Worm (Caenorhabditis elegans) whole organism, early embryonic: ENCODE results near the gene F10A3.4.

Experiments
- ama-1 ChIP-seq: fragments of 150-350 bp; optimal IDR thresholded peaks from 2 replicates; lab custom pipeline; 2014
- sea-1 ChIP-seq: fragments of 200-800 bp; sonication (Bioruptor generic); conservative IDR thresholded peaks from 2 replicates; pipeline ENCODE4 v1.3.6; 2022; ENCODE audit warnings: missing genetic modification characterization, missing compliant biosample characterization
- tbx-11 ChIP-seq: fragments of 200-800 bp; sonication (Bioruptor generic); IDR thresholded peaks from 2 replicates; pipeline ENCODE4 v1.3.6; 2022; ENCODE audit warnings: missing genetic modification characterization, missing compliant biosample characterization
- tbx-37 ChIP-seq: fragments of 200-800 bp; sonication (Bioruptor generic); conservative IDR thresholded peaks from 2 replicates; pipeline ENCODE4 v1.3.6; 2022; ENCODE audit warnings: missing genetic modification reagents, missing genetic modification characterization, missing compliant biosample characterization

DNA sequence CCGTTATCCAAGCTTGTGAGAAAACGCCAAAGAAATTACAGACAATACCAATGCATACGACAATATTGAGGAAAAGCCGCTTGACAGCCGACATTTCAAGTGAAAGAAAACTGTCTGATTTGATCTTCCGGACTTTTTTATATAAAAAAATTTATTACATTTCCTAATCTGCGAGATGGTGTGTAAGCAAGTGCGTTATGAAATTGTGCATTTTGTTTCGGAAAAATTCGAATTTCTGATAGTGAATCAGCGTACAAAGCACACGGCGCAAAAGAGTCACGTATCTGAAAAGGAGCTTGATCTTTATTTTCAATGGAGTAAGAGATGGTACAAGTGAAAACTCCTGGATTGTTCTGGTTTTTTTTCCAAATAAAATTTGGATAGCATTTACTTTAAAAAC lies 7.8 kb upstream of the F10A3.4 start, which contains the start of gene clc-32:
- no peak for TF ChIP-seq tbx-37
- TF ChIP-seq ama-1 (lab: Kevin White, UChicago) = no peak
- TF ChIP-seq sea-1 (GFP tag; lab: Robert Waterston, UW) = no peak
- TF ChIP-seq tbx-11 (GFP tag; lab: Robert Waterston, UW) = no peak
